Fruit fly (Drosophila melanogaster) whole organism, pupa: ENCODE data around the gene Abi.

Experiments
- CG12605 ChIP-seq: fragments of 200-800 bp; sonication (Bioruptor generic); IDR thresholded peaks from 2 replicates; pipeline ENCODE4 v1.3.6; 2022; ENCODE audit warnings: missing biosample characterization, missing genetic modification characterization
- CG14655 ChIP-seq: fragments of 200-800 bp; sonication (Bioruptor generic); optimal IDR thresholded peaks from 3 replicates; lab custom pipeline; 2017; ENCODE audit warnings: mild to moderate bottlenecking, missing biosample characterization, missing genetic modification reagents, missing genetic modification characterization
- CG15710 ChIP-seq: fragments of 200-800 bp; sonication (Bioruptor generic); optimal IDR thresholded peaks from 2 replicates; lab custom pipeline; 2018; ENCODE audit warnings: missing biosample characterization, mild to moderate bottlenecking, missing genetic modification characterization, moderate library complexity
- CG8159 ChIP-seq: fragments of 200-800 bp; sonication (Bioruptor generic); optimal IDR thresholded peaks from 3 replicates; lab custom pipeline; 2018; ENCODE audit warnings: missing biosample characterization, mild to moderate bottlenecking, missing genetic modification characterization, moderate library complexity
- CG8301 ChIP-seq: fragments of 200-800 bp; sonication (Bioruptor generic); optimal IDR thresholded peaks from 2 replicates; lab custom pipeline; 2018; ENCODE audit warnings: missing biosample characterization, mild to moderate bottlenecking, missing genetic modification characterization
- D1 ChIP-seq: fragments of 200-800 bp; sonication (Bioruptor generic); optimal IDR thresholded peaks from 2 replicates; lab custom pipeline; 2018; ENCODE audit warnings: missing biosample characterization, mild to moderate bottlenecking, missing genetic modification characterization, moderate library complexity
- EcR ChIP-seq: fragments of 200-800 bp; sonication (Bioruptor generic); optimal IDR thresholded peaks from 3 replicates; lab custom pipeline; 2019; ENCODE audit warnings: missing biosample characterization, missing genetic modification characterization, mild to moderate bottlenecking, moderate library complexity, missing genetic modification reagents
- Pif1B ChIP-seq: fragments of 200-800 bp; sonication (Bioruptor generic); optimal IDR thresholded peaks from 3 replicates; lab custom pipeline; 2016; ENCODE audit warnings: missing biosample characterization, missing genetic modification characterization
- gl ChIP-seq: fragments of 200-800 bp; sonication (Bioruptor generic); optimal IDR thresholded peaks from 2 replicates; lab custom pipeline; 2018; ENCODE audit warnings: missing biosample characterization, mild to moderate bottlenecking, missing genetic modification characterization

- TF ChIP-seq CG14655 (GFP tag; lab: Kevin White, UChicago) (no peak), EcR (GFP tag; lab: Kevin White, UChicago) (no peak), Pif1B (GFP tag; lab: Kevin White, UChicago) (no peak), CG12605 (GFP tag; lab: Robert Waterston, UW) (no peak), CG15710 (no peak), gl (tag; lab: Kevin White, UChicago) (no peak), CG8159 (tag; lab: Kevin White, UChicago) (no peak), CG8301 (tag; lab: Kevin White, UChicago) (no peak), D1 (tag; lab: Kevin White, UChicago) (no peak)
Measured at dm6 chr3R:14152550-14152949, 30.3 kb upstream of the Abi start, which contains the start of gene CG42500.
